Worm (Caenorhabditis elegans) whole organism, L3 larva: ENCODE results near the gene T20B12.4.

ENCODE experiments used
- R02D3.7 ChIP-seq: fragments of 150-350 bp; optimal IDR thresholded peaks from 2 replicates; lab custom pipeline; 2014; ENCODE audit warnings: missing biosample characterization, missing genetic modification characterization
- ZK546.5 ChIP-seq: sonication (generic microtip); optimal IDR thresholded peaks from 2 replicates; lab custom pipeline; 2017; ENCODE audit warnings: missing biosample characterization, missing genetic modification characterization
- ama-1 ChIP-seq: fragments of 150-350 bp; optimal IDR thresholded peaks from 2 replicates; lab custom pipeline; 2018
- ceh-82 ChIP-seq: fragments of 150-350 bp; optimal IDR thresholded peaks from 2 replicates; lab custom pipeline; 2014; ENCODE audit warnings: missing biosample characterization, missing genetic modification characterization
- ceh-9 ChIP-seq: sonication (generic microtip); optimal IDR thresholded peaks from 2 replicates; lab custom pipeline; 2018; ENCODE audit warnings: missing biosample characterization, missing genetic modification characterization
- daf-12 ChIP-seq: fragments of 150-350 bp; optimal IDR thresholded peaks from 2 replicates; lab custom pipeline; 2014; ENCODE audit warnings: missing biosample characterization, missing genetic modification reagents, missing genetic modification characterization
- egl-27 ChIP-seq: sonication (generic microtip); optimal IDR thresholded peaks from 4 replicates; lab custom pipeline; 2017; ENCODE audit warnings: missing biosample characterization, missing genetic modification reagents, missing genetic modification characterization
- elt-1 ChIP-seq: fragments of 150-350 bp; optimal IDR thresholded peaks from 2 replicates; lab custom pipeline; 2014; ENCODE audit warnings: missing biosample characterization, missing genetic modification characterization
- elt-2 ChIP-seq: sonication (generic microtip); optimal IDR thresholded peaks from 2 replicates; lab custom pipeline; 2016; ENCODE audit warnings: missing genetic modification reagents, mild to moderate bottlenecking, missing genetic modification characterization, missing compliant biosample characterization
- eor-1 ChIP-seq, 2 experiments: fragments of 150-350 bp; optimal IDR thresholded peaks; 2 replicates each; lab custom pipeline; 2014 to 2018; ENCODE audit warnings: missing biosample characterization in 2 of 2, missing genetic modification characterization in 2 of 2
- fkh-10 ChIP-seq: sonication (generic microtip); optimal IDR thresholded peaks from 2 replicates; lab custom pipeline; 2017; ENCODE audit warnings: missing biosample characterization, missing genetic modification reagents, missing genetic modification characterization
- fos-1 ChIP-seq: fragments of 150-350 bp; optimal IDR thresholded peaks from 2 replicates; lab custom pipeline; 2014; ENCODE audit warnings: missing biosample characterization, missing genetic modification characterization
- hmg-11 ChIP-seq: sonication (generic microtip); optimal IDR thresholded peaks from 2 replicates; lab custom pipeline; 2016; ENCODE audit warnings: missing genetic modification characterization, missing compliant biosample characterization
- jun-1 ChIP-seq: fragments of 150-350 bp; optimal IDR thresholded peaks from 2 replicates; lab custom pipeline; 2014; ENCODE audit warnings: missing biosample characterization, missing genetic modification reagents, missing genetic modification characterization
- lin-15B ChIP-seq: fragments of 150-350 bp; optimal IDR thresholded peaks from 2 replicates; lab custom pipeline; 2014; ENCODE audit warnings: missing biosample characterization, missing genetic modification characterization
- lin-39 ChIP-seq: fragments of 150-350 bp; optimal IDR thresholded peaks from 2 replicates; lab custom pipeline; 2018; ENCODE audit warnings: missing biosample characterization, missing genetic modification reagents, missing genetic modification characterization
- lsy-12 ChIP-seq: sonication (generic microtip); optimal IDR thresholded peaks from 2 replicates; lab custom pipeline; 2016; ENCODE audit warnings: mild to moderate bottlenecking, missing genetic modification characterization, missing compliant biosample characterization
- mml-1 ChIP-seq: fragments of 150-350 bp; sonication (generic microtip); optimal IDR thresholded peaks from 3 replicates; lab custom pipeline; 2014; ENCODE audit warnings: missing biosample characterization, missing genetic modification characterization
- nfya-1 ChIP-seq: sonication (generic microtip); optimal IDR thresholded peaks from 2 replicates; lab custom pipeline; 2017; ENCODE audit warnings: missing genetic modification characterization, mild to moderate bottlenecking, missing compliant biosample characterization, antibody characterized with exemption, moderate library complexity; ENCODE audit not compliant: insufficient read depth
- nhr-11 ChIP-seq: fragments of 150-350 bp; optimal IDR thresholded peaks from 2 replicates; lab custom pipeline; 2014; ENCODE audit warnings: missing biosample characterization, missing genetic modification characterization
- nhr-12 ChIP-seq: fragments of 150-350 bp; optimal IDR thresholded peaks from 2 replicates; lab custom pipeline; 2014; ENCODE audit warnings: missing biosample characterization, missing genetic modification characterization
- nhr-23 ChIP-seq: fragments of 150-350 bp; optimal IDR thresholded peaks from 2 replicates; lab custom pipeline; 2014; ENCODE audit warnings: missing biosample characterization, missing genetic modification reagents, missing genetic modification characterization
- nhr-237 ChIP-seq: fragments of 150-350 bp; optimal IDR thresholded peaks from 2 replicates; lab custom pipeline; 2014; ENCODE audit warnings: missing biosample characterization, missing genetic modification characterization
- nhr-25 ChIP-seq: sonication (generic microtip); optimal IDR thresholded peaks from 2 replicates; lab custom pipeline; 2017; ENCODE audit warnings: missing biosample characterization, missing genetic modification characterization
- nhr-43 ChIP-seq: sonication (generic microtip); optimal IDR thresholded peaks from 2 replicates; lab custom pipeline; 2016; ENCODE audit warnings: mild to moderate bottlenecking, missing genetic modification characterization, missing compliant biosample characterization; ENCODE audit not compliant: poor library complexity, severe bottlenecking
- nhr-76 ChIP-seq: fragments of 150-350 bp; sonication (generic microtip); optimal IDR thresholded peaks from 5 replicates; lab custom pipeline; 2014; ENCODE audit warnings: missing biosample characterization, missing genetic modification characterization
- nhr-77 ChIP-seq: fragments of 150-350 bp; optimal IDR thresholded peaks from 2 replicates; lab custom pipeline; 2014; ENCODE audit warnings: missing biosample characterization, missing genetic modification characterization
- pha-4 ChIP-seq: fragments of 150-350 bp; optimal IDR thresholded peaks from 2 replicates; lab custom pipeline; 2014; ENCODE audit warnings: missing biosample characterization, missing genetic modification reagents, missing genetic modification characterization
- pqm-1 ChIP-seq: fragments of 150-350 bp; optimal IDR thresholded peaks from 2 replicates; lab custom pipeline; 2017; ENCODE audit warnings: missing biosample characterization, missing genetic modification characterization, inconsistent platforms
- skn-1 ChIP-seq: fragments of 150-350 bp; optimal IDR thresholded peaks from 2 replicates; lab custom pipeline; 2014; ENCODE audit warnings: missing biosample characterization, missing genetic modification characterization
- snpc-4 ChIP-seq: fragments of 150-350 bp; optimal IDR thresholded peaks from 2 replicates; lab custom pipeline; 2014; ENCODE audit warnings: missing biosample characterization, missing genetic modification characterization
- unc-62 ChIP-seq: fragments of 150-350 bp; sonication (generic microtip); optimal IDR thresholded peaks from 4 replicates; lab custom pipeline; 2014; ENCODE audit warnings: missing biosample characterization, missing genetic modification reagents, missing genetic modification characterization
- zag-1 ChIP-seq: fragments of 150-350 bp; optimal IDR thresholded peaks from 2 replicates; lab custom pipeline; 2014; ENCODE audit warnings: missing biosample characterization, missing genetic modification characterization
- ztf-11 ChIP-seq: fragments of 150-350 bp; optimal IDR thresholded peaks from 2 replicates; lab custom pipeline; 2014; ENCODE audit warnings: missing biosample characterization, missing genetic modification characterization
- ztf-4 ChIP-seq: fragments of 150-350 bp; optimal IDR thresholded peaks from 2 replicates; lab custom pipeline; 2014; ENCODE audit warnings: missing biosample characterization, missing genetic modification characterization

Gene T20B12.4

ce11 chrIII:7357356-7357755 lies 10.2 kb upstream of the T20B12.4 start, which contains the start of gene F08F8.10 (continued):
- TF ChIP-seq lin-39 (tag; lab: Kevin White, UChicago) (no peak), lsy-12 (tag; lab: Kevin White, UChicago) (no peak), elt-2 (tag; lab: Kevin White, UChicago) (no peak), elt-1 (tag; lab: Kevin White, UChicago) (no peak)

- TF ChIP-seq nfya-1 (tag; lab: Kevin White, UChicago): peak; percentile 8
- peak; percentile 82 for TF ChIP-seq pha-4 (tag; lab: Kevin White, UChicago)
- no peak for TF ChIP-seq ztf-11 (tag; lab: Kevin White, UChicago)
- TF ChIP-seq nhr-25: no peak
- TF ChIP-seq ceh-9 (tag; lab: Kevin White, UChicago): no peak
- no peak for TF ChIP-seq daf-12 (tag; lab: Kevin White, UChicago)
- no peak for TF ChIP-seq nhr-237 (tag; lab: Kevin White, UChicago)
Observed at ce11 chrIII:7358627-7359026, 8.9 kb upstream of the T20B12.4 start.

- no peak for TF ChIP-seq pqm-1 (tag; lab: Kevin White, UChicago)
- no peak for TF ChIP-seq nhr-11 (tag; lab: Kevin White, UChicago)
- peak; percentile 55 for TF ChIP-seq nfya-1 (tag; lab: Kevin White, UChicago)
- no peak for TF ChIP-seq nhr-76 (tag; lab: Kevin White, UChicago)
- TF ChIP-seq lin-15B (tag; lab: Kevin White, UChicago): peak; percentile 35
- TF ChIP-seq unc-62 (GFP tag; lab: Kevin White, UChicago): no peak
- no peak for TF ChIP-seq R02D3.7
- TF ChIP-seq nhr-77 (tag; lab: Kevin White, UChicago): no peak
- peak; percentile 52 for TF ChIP-seq hmg-11 (tag; lab: Kevin White, UChicago)
- no peak for TF ChIP-seq egl-27 (tag; lab: Kevin White, UChicago)
- TF ChIP-seq ama-1: no peak
- TF ChIP-seq elt-2 (tag; lab: Kevin White, UChicago): no peak
- TF ChIP-seq snpc-4 (tag; lab: Kevin White, UChicago): peak; percentile 4
- TF ChIP-seq pha-4 (tag; lab: Kevin White, UChicago): no peak
- TF ChIP-seq nhr-237 (tag; lab: Kevin White, UChicago): no peak
- no peak for TF ChIP-seq mml-1 (tag; lab: Kevin White, UChicago)
- no peak for TF ChIP-seq nhr-25
- no peak for TF ChIP-seq ceh-9 (tag; lab: Kevin White, UChicago)
- TF ChIP-seq ztf-11 (tag; lab: Kevin White, UChicago): no peak
- TF ChIP-seq nhr-23: peak; percentile 13
- peak; percentile 26 for TF ChIP-seq nhr-43
- TF ChIP-seq lin-39 (tag; lab: Kevin White, UChicago): peak; percentile 41
- no peak for TF ChIP-seq skn-1 (tag; lab: Kevin White, UChicago)
- TF ChIP-seq eor-1 (tag; optimal IDR thresholded peaks at IDR 0.05; lab: Kevin White, UChicago): no peak
- no peak for TF ChIP-seq zag-1
- no peak for TF ChIP-seq elt-1 (tag; lab: Kevin White, UChicago)
Observed at ce11 chrIII:7359037-7359548, 8.4 kb upstream of the T20B12.4 start, which contains the start of the genes eco-1 and hmgr-1. Gene eco-1, minus strand, starts transcription at chrIII:7359095. Gene hmgr-1, plus strand, starts transcription at chrIII:7359498.

ce11 chrIII:7365602-7366001 lies 1.9 kb upstream of the T20B12.4 start, which contains the start of gene F08F8.11:
Gene F08F8.11, plus strand, starts transcription at chrIII:7365902.
- no peak for TF ChIP-seq nhr-77 (tag; lab: Kevin White, UChicago)
- no peak for TF ChIP-seq nhr-237 (tag; lab: Kevin White, UChicago)
- no peak for TF ChIP-seq unc-62 (GFP tag; lab: Kevin White, UChicago)

DNA sequence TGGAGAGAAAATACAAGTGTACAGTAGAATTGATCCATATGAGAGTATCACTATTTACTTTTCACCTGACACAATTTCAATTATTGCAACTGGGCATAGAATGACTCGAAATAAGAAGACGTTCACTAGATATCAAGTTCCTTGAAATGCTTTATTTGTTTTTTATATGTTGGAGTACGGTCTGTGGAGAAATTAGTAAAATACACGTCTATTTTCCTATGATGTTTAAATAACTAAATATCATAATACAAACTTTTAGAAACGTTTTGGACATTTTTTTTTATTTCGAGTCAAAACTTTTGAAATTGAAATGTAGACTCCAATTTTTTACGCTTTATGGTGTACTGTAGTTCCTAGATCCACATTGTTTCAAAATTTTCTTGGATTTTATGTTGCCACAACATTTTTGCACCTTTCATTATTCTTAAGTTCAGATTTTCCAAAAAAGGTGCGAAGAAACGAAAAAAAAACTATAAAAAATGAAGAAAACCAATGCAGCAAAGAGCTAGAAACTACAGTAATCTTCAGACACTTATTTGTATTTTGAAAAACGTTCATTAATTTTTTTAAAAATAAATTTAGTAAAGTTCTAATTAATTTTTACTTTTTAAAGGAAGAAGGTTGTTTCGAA lies 2.0 kb downstream of the T20B12.4 start:
- TF ChIP-seq ZK546.5 (tag; lab: Kevin White, UChicago) (no peak), eor-1 (tag; optimal IDR thresholded peaks at IDR 0.05; lab: Kevin White, UChicago) (no peak), nhr-43 (peak; percentile 66), nhr-23 (peak; percentile 62), ceh-82 (tag; lab: Kevin White, UChicago) (no peak), nhr-76 (tag; lab: Kevin White, UChicago) (no peak), elt-2 (tag; lab: Kevin White, UChicago) (peak; percentile 15), ceh-9 (tag; lab: Kevin White, UChicago) (no peak), fkh-10 (GFP tag; lab: Kevin White, UChicago) (no peak), unc-62 (GFP tag; lab: Kevin White, UChicago) (no peak), ama-1 (peak; percentile 81), fos-1 (tag; lab: Kevin White, UChicago) (no peak), nhr-12 (tag; lab: Kevin White, UChicago) (no peak), lin-15B (tag; lab: Kevin White, UChicago) (no peak), lsy-12 (tag; lab: Kevin White, UChicago) (peak; percentile 78), nfya-1 (tag; lab: Kevin White, UChicago) (no peak), jun-1 (tag; lab: Kevin White, UChicago) (no peak), ztf-4 (tag; lab: Kevin White, UChicago) (peak; percentile 32), hmg-11 (tag; lab: Kevin White, UChicago) (no peak), ztf-11 (tag; lab: Kevin White, UChicago) (no peak), mml-1 (tag; lab: Kevin White, UChicago) (no peak)
- TF ChIP-seq, all 47 proteins: peak for 6
